Worm (Caenorhabditis elegans) whole organism, mixed stage, embryonic: ENCODE measurements around the gene T23E1.3.

Source experiments
- M03D4.4 ChIP-seq: sonication (generic microtip); optimal IDR thresholded peaks from 2 replicates; lab custom pipeline; 2017; ENCODE audit warnings: mild to moderate bottlenecking, missing genetic modification characterization, missing compliant biosample characterization
- ceh-43 ChIP-seq: fragments of 200-800 bp; sonication (Bioruptor generic); optimal IDR thresholded peaks from 2 replicates; lab custom pipeline; 2018; ENCODE audit warnings: mild to moderate bottlenecking, missing genetic modification characterization, moderate library complexity, missing compliant biosample characterization
- ces-1 ChIP-seq: fragments of 150-350 bp; optimal IDR thresholded peaks from 2 replicates; lab custom pipeline; 2014; ENCODE audit warnings: missing biosample characterization, missing genetic modification reagents, missing genetic modification characterization
- lin-13 ChIP-seq: fragments of 150-350 bp; optimal IDR thresholded peaks from 2 replicates; lab custom pipeline; 2014; ENCODE audit warnings: missing biosample characterization, missing genetic modification characterization
- snpc-4 ChIP-seq: fragments of 150-350 bp; optimal IDR thresholded peaks from 2 replicates; lab custom pipeline; 2014; ENCODE audit warnings: missing biosample characterization, missing genetic modification characterization
- sptf-1 ChIP-seq: sonication (generic microtip); optimal IDR thresholded peaks from 2 replicates; lab custom pipeline; 2017; ENCODE audit warnings: mild to moderate bottlenecking, missing genetic modification characterization, moderate library complexity, missing compliant biosample characterization
- ztf-11 ChIP-seq: fragments of 150-350 bp; optimal IDR thresholded peaks from 2 replicates; lab custom pipeline; 2014; ENCODE audit warnings: missing biosample characterization, missing genetic modification characterization

- TF ChIP-seq ztf-11 (tag; lab: Kevin White, UChicago): no peak
- TF ChIP-seq M03D4.4 (tag; lab: Kevin White, UChicago): no peak
- peak; percentile 4 for TF ChIP-seq sptf-1 (tag; lab: Kevin White, UChicago)
- TF ChIP-seq ceh-43 (GFP tag; lab: Kevin White, UChicago): no peak
- no peak for TF ChIP-seq lin-13 (tag; lab: Kevin White, UChicago)
- no peak for TF ChIP-seq snpc-4
- TF ChIP-seq ces-1 (GFP tag; lab: Kevin White, UChicago): peak; percentile 8
Observed at ce11 chrIV:3163562-3163961, 17.9 kb downstream of the T23E1.3 start.
